Fruit fly (Drosophila melanogaster): ENCODE results near the gene eIF3d1.

DNA sequence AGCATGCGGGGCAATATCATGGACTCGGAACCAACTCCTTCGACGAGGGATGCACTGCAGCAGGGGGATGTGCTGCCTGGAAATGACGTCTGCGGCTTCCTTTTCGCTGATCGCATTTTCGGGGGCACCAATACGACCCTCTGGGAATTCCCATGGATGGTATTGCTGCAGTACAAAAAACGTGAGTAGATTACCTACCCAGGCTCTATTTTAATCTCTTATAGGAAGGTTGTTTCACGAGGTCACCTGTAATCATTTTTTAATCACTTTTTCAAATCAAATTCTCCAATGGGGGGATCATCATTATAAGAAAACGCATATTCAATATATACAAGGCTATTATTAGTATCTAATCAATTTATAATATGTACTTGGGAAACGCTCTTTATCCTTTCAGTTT, 7.1 kb downstream of the eIF3d1 start:
- TF ChIP-seq CG12605 (GFP tag; IDR thresholded peaks at IDR 0.05) (no peak), Ets98B (GFP tag; IDR thresholded peaks at IDR 0.05) (no peak)

All from whole organism, pupa.